Fruit fly (Drosophila melanogaster) ovary, adult (tissue): ENCODE measurements around the gene mthl10.

Source experiments
- CG17801 ChIP-seq: fragments of 200-800 bp; optimal IDR thresholded peaks from 2 replicates; lab custom pipeline; 2019; ENCODE audit warnings: missing biosample characterization, mild to moderate bottlenecking, missing genetic modification characterization, moderate library complexity; ENCODE audit not compliant: partially characterized antibody

The mthl10 gene

DNA sequence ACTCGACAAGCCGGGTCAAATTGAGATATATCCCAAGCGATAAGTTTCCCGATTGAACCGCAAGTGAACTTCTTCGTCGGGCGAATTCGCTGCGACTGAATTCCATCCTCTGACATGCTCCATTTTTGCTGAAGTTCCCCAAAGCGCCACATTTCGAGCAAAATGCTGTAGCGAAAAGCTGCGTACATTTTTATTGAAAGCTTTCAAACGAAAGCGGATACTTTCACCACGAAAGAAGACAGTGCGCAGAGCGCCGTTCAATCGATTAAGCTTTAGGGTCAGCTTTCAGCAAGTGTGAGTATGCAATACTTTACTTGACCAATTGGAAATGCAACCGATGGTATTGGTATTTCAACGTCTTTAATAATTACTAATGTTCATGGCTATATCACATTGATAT is at the start of gene mthl10:
TSS of gene mthl10 (minus strand) at position 77 of the 400 bp plus-strand sequence.
- TF ChIP-seq CG17801, result peak; percentile 43

DNA sequence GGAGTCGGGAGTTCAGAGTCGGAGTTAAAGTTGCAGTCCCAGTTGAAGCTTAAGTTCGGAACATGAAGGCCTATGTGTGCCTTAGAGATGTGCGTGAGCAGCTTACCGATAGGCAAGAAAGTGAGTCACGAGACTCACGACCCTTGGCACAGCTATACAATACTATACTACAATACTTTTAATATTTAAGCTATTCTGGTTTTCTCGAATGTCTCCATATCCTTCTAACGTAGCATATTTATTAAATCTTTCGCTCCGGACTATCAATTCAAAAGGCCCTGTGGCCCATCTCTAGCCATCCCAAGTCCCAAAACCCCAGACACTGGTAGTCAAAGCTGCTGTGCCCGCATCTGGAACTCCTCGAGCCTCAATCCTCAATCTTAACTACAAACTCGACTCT is 47.5 kb upstream of the mthl10 start:
- no peak for TF ChIP-seq CG17801

DNA sequence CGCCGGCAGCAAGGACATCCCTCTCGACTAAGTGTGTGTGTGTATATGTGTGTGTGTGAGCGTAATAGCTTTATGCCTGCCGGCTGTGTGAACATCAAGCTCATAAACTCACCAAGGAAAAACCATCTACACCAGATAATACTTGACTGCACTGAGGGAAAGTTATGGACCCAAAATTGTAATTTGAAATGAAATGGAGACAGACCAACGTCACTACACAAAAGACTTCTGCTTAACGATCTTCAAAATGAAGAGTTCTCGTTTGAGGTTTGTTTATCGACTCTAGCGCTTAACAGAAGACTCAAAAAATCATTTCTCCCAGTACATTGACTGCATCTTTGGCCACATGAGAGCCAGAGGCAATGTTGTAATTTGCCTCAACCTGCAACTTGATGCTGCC is 45.4 kb upstream of the mthl10 start:
- TF ChIP-seq CG17801, result no peak

dm6 chr3L:385095-385494 is 42.4 kb upstream of the mthl10 start:
- TF ChIP-seq CG17801, result no peak

DNA sequence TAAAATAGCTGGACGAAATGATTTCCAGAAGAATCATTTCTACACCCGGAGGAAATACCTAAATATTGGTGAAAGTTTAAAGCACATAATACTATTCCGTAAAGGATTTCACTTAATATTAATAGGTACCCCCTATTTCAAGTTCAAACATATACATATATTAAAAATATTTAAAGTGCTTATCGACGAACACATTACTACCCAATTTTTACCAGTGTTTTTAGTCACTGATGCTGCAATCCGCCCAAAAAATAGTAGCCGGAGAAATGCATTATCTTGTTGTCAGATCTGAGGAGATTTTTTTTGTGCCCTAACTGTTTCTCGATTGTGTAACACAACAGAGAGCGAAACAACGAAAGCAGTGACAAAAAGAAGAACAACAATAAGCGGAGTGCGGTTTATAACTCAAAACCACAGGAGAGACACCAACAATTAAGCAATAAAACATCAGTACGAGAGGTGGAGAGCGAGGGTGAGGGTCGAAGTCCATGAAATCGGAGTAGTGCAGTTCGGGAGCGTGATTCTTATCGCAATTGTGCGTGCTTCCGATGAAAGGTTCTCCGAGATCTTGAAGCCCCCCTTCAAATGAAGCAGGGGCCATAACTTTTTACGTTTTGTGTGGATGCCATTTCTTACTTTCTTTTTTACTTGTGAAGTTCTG is 38.3 kb upstream of the mthl10 start:
- TF ChIP-seq CG17801, result peak; percentile 66

- TF ChIP-seq CG17801, result no peak
Measured at dm6 chr3L:378906-379305, 36.2 kb upstream of the mthl10 start.

dm6 chr3L:378072-378423 is 35.3 kb upstream of the mthl10 start:
- no peak for TF ChIP-seq CG17801

DNA sequence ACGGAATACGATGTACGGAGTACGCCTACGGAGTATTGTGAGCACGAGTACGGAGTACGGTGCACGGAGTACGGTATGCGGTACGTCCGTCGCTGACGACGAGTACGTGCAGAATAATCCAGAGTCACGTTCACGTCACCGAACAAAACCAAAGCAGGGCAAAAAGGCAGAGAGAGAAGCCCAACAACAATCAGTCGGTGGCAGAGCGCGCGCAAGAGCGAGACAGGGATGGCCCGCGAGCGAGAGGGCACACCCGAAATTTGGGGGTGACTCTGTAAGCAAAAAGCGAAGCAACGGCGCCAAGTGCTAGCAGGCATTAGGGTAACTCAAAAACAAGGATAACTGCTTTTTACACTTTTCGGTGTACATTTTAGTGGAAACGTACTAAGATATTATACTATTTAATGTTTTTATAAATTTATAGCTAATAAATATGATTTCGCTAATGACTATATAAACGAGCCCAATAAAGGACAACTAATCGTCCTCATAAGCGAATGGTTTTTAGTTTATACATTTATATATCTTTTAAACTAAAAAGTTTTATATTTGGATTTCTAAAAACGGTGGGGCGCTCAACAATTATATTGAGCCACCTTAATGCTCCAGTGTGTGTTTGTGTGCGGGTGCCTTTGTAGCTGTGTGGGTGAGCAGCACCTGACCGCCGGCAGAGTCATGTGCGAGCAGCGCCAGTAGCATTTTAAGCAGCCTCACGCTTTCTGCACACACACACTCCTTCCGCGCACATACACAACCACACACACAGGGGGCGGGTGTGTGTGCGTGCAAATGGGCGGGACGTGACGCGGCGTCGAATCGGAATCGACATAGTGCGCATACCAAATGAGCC is 34.7 kb upstream of the mthl10 start:
- no peak for TF ChIP-seq CG17801

DNA sequence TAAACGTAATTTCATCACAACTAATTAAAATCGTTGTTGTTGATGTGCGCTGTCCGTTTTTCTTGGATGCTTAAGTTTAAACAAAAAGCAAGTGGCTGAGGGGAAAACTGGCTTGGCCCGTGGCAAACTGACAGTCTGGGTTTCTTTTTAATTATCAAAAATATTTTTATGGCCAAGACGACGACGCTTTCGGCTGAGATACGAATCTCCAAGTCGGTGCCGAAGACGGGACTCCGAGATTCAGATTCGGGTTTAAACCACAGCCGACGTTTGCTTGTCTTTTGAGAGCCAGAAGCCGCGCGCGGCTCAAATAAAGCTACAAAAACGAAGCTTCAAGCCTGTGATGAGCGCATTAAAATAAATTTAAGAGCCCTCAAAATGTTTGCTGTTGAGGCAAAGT is 33.0 kb upstream of the mthl10 start:
- no peak for TF ChIP-seq CG17801

DNA sequence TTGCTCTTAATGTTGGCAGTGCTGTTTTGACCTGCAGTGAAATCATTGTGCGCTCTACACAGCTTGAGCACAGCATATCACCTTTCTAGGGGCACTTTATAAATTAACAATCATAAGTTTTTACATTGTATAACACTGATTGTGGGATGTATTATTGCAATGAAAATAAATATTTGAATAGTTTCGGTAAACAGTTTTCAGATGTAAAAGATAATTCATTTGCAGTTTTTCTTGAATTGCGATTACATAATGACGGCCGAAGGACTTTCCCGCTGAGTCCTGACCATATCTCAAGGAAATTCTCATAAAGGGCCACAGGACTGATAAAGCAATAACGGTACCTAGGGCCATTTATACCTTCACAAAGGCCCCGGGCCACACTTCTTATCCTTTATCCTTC is 31.9 kb upstream of the mthl10 start:
- no peak for TF ChIP-seq CG17801

dm6 chr3L:371228-371627 is 28.5 kb upstream of the mthl10 start:
- no peak for TF ChIP-seq CG17801

DNA sequence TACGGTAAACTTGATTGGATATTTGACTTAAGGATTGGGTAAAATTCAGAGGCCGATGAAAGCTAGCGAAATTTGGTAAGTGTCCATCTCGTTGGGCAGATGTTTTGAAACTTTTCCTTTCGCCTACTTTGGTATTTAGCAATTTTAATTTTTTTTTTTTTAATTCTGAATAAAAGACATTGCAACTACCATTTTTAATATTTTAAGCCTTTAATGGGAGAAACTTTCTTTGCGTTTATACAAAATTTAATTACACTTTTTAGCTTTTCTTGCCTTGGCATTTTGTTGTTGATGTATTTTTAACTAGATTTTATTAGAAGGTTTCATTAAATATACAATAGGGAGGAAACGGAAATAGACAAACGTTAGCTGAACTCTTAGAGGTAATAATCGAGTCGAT is 23.6 kb upstream of the mthl10 start, which contains the start of gene CG13884:
TSS of gene CG13884 (minus strand) at position 101 of the 400 bp plus-strand sequence.
- no peak for TF ChIP-seq CG17801

dm6 chr3L:361201-361600 is 18.5 kb upstream of the mthl10 start, which contains the start of the genes Cdc5 and CG1233:
Gene Cdc5 (minus strand): TSS chr3L:361383.
Gene CG1233 (plus strand): TSS chr3L:361472.
- peak; percentile 76 for TF ChIP-seq CG17801

DNA sequence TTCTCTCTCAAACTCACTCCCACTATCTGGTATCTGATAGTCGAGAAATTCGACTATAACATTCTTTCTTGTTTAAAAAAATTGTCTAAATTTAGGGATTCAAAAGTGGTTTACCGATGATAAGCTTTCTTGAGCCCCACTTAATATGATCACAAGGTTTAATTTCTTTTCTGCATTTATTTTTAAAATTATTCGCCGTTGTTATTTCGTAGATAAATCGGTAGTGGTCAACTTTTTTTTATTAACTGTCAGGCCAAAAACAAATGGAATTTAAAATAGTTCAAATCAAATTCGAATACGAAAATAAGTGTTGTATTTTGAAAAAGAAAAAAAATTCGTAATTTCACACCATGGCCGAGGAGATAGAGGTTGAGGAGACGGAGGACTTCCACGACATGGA is 15.0 kb upstream of the mthl10 start, which contains the start of gene Roc1b:
TSS of gene Roc1b (plus strand) at position 301 of the 400 bp plus-strand sequence.
- TF ChIP-seq CG17801, result no peak

DNA sequence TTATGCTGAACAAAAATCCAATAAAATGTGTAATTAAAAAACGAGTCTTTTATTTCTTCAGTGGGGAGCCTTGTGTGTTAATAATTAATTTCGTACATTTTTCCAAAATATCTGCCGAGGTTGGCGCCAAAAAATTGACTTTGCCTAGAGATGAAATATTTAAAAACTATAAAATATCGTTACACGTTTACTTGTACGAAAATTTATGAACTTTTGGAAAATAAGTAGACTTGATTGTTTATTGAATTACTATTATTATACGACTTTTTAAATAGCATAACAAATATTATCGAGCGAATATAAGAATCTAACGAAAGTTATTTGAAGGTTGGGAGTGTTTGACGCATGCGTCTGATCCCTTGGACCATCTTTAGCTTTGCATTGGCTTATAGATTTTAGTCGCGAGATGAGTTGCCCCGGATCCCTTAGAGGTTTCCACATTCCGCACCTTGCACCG is 13.3 kb upstream of the mthl10 start, which contains the start of gene CG1231:
TSS of gene CG1231 (plus strand) at position 407 of the 457 bp plus-strand sequence.
- no peak for TF ChIP-seq CG17801

dm6 chr3L:350651-351228 is 8.0 kb upstream of the mthl10 start:
- TF ChIP-seq CG17801, result peak; percentile 82

- TF ChIP-seq CG17801, result no peak
Measured at dm6 chr3L:349751-350150, 7.0 kb upstream of the mthl10 start.
